Worm (Caenorhabditis elegans) whole organism, L4 larva: ENCODE measurements around the gene str-261.

Experiments used
- F44E2.7 ChIP-seq: fragments of 200-800 bp; sonication (Bioruptor generic); IDR thresholded peaks from 2 replicates; pipeline ENCODE4 v2.1.2; 2022; ENCODE audit warnings: missing genetic modification characterization, missing compliant biosample characterization
- R02D3.7 ChIP-seq: fragments of 150-350 bp; sonication (generic microtip); optimal IDR thresholded peaks from 3 replicates; lab custom pipeline; 2014; ENCODE audit warnings: missing biosample characterization, missing genetic modification characterization
- T20F7.1 ChIP-seq: fragments of 200-800 bp; sonication (Bioruptor generic); optimal IDR thresholded peaks from 2 replicates; lab custom pipeline; 2018; ENCODE audit warnings: mild to moderate bottlenecking, missing genetic modification characterization, missing compliant biosample characterization
- Y48G9A.11 ChIP-seq: fragments of 200-800 bp; sonication (Bioruptor generic); IDR thresholded peaks from 2 replicates; pipeline ENCODE4 v1.3.6; 2022; ENCODE audit warnings: missing genetic modification reagents, missing genetic modification characterization, missing compliant biosample characterization
- Y75B8A.6 ChIP-seq: fragments of 200-800 bp; sonication (Bioruptor generic); IDR thresholded peaks from 2 replicates; pipeline ENCODE4 v1.3.6; 2022; ENCODE audit warnings: missing genetic modification reagents, missing genetic modification characterization, missing compliant biosample characterization
- ZK337.2 ChIP-seq: fragments of 200-800 bp; sonication (Bioruptor generic); IDR thresholded peaks from 2 replicates; pipeline ENCODE4 v1.3.6; 2022; ENCODE audit warnings: missing genetic modification reagents, missing genetic modification characterization, missing compliant biosample characterization
- aha-1 ChIP-seq: fragments of 150-350 bp; peaks from one replicate; lab custom pipeline; 2014; ENCODE audit warnings: missing biosample characterization, missing genetic modification characterization
- ama-1 ChIP-seq: fragments of 150-350 bp; optimal IDR thresholded peaks from 2 replicates; lab custom pipeline; 2014; ENCODE audit warnings: inconsistent platforms, mixed read lengths
- arid-1 ChIP-seq: fragments of 200-800 bp; sonication (Bioruptor generic); conservative IDR thresholded peaks from 2 replicates; pipeline ENCODE4 v1.3.6; 2022; ENCODE audit warnings: missing genetic modification reagents, missing genetic modification characterization, missing compliant biosample characterization
- ceh-28 ChIP-seq: fragments of 150-350 bp; optimal IDR thresholded peaks from 2 replicates; lab custom pipeline; 2014; ENCODE audit warnings: missing biosample characterization, missing genetic modification reagents, missing genetic modification characterization
- ceh-44 ChIP-seq: fragments of 200-800 bp; sonication (Bioruptor generic); IDR thresholded peaks from 2 replicates; pipeline ENCODE4 v1.3.6; 2022; ENCODE audit warnings: missing genetic modification reagents, missing genetic modification characterization, missing compliant biosample characterization
- ceh-82 ChIP-seq: sonication (generic microtip); optimal IDR thresholded peaks from 2 replicates; lab custom pipeline; 2017; ENCODE audit warnings: missing biosample characterization, missing genetic modification characterization
- daf-16 ChIP-seq, 3 experiments: sonication (generic microtip); optimal IDR thresholded peaks; 2 replicates each; lab custom pipeline; 2016 to 2017; ENCODE audit warnings: missing genetic modification characterization in 3 of 3, missing genetic modification reagents in 3 of 3, mild to moderate bottlenecking in 2 of 3, missing compliant biosample characterization in 2 of 3, missing biosample characterization in 1 of 3, moderate library complexity in 1 of 3
- dmd-6 ChIP-seq: fragments of 200-800 bp; sonication (Bioruptor generic); IDR thresholded peaks from 2 replicates; pipeline ENCODE4 v1.3.6; 2022; ENCODE audit warnings: missing genetic modification reagents, missing genetic modification characterization, missing compliant biosample characterization
- dmd-9 ChIP-seq: fragments of 200-800 bp; sonication (Bioruptor generic); IDR thresholded peaks from 2 replicates; pipeline ENCODE4 v1.3.6; 2022; ENCODE audit warnings: missing genetic modification reagents, missing genetic modification characterization, missing compliant biosample characterization
- egl-27 ChIP-seq: sonication (generic microtip); optimal IDR thresholded peaks from 3 replicates; lab custom pipeline; 2017; ENCODE audit warnings: missing biosample characterization, missing genetic modification reagents, missing genetic modification characterization
- fos-1 ChIP-seq: fragments of 150-350 bp; optimal IDR thresholded peaks from 2 replicates; lab custom pipeline; 2014; ENCODE audit warnings: missing biosample characterization, missing genetic modification characterization
- gei-8 ChIP-seq: fragments of 200-800 bp; sonication (Bioruptor generic); optimal IDR thresholded peaks from 2 replicates; lab custom pipeline; 2018; ENCODE audit warnings: mild to moderate bottlenecking, missing genetic modification characterization, missing compliant biosample characterization
- hlh-11 ChIP-seq: fragments of 200-800 bp; sonication (Bioruptor generic); optimal IDR thresholded peaks from 2 replicates; lab custom pipeline; 2018; ENCODE audit warnings: mild to moderate bottlenecking, missing genetic modification characterization, missing compliant biosample characterization
- hlh-30 ChIP-seq: sonication (generic microtip); optimal IDR thresholded peaks from 2 replicates; lab custom pipeline; 2017; ENCODE audit warnings: antibody characterized with exemption, mild to moderate bottlenecking, missing genetic modification characterization, missing compliant biosample characterization; ENCODE audit not compliant: insufficient read depth
- jun-1 ChIP-seq: fragments of 150-350 bp; optimal IDR thresholded peaks from 2 replicates; lab custom pipeline; 2014; ENCODE audit warnings: missing biosample characterization, missing genetic modification reagents, missing genetic modification characterization
- lim-7 ChIP-seq: fragments of 200-800 bp; sonication (Bioruptor generic); IDR thresholded peaks from 2 replicates; pipeline ENCODE4 v1.3.6; 2022; ENCODE audit warnings: missing genetic modification characterization, missing compliant biosample characterization
- lin-1 ChIP-seq: fragments of 200-800 bp; sonication (Bioruptor generic); IDR thresholded peaks from 2 replicates; pipeline ENCODE4 v1.3.6; 2022; ENCODE audit warnings: missing genetic modification reagents, missing genetic modification characterization, missing compliant biosample characterization
- lin-13 ChIP-seq: fragments of 150-350 bp; optimal IDR thresholded peaks from 2 replicates; lab custom pipeline; 2014; ENCODE audit warnings: missing biosample characterization, missing genetic modification reagents, missing genetic modification characterization
- lin-15B ChIP-seq: fragments of 150-350 bp; sonication (generic microtip); optimal IDR thresholded peaks from 3 replicates; lab custom pipeline; 2014; ENCODE audit warnings: missing biosample characterization, missing genetic modification characterization
- lin-29 ChIP-seq: fragments of 200-800 bp; sonication (Bioruptor generic); IDR thresholded peaks from 2 replicates; pipeline ENCODE4 v1.3.6; 2022; ENCODE audit warnings: missing genetic modification reagents, missing genetic modification characterization, missing compliant biosample characterization
- lin-39 ChIP-seq: fragments of 150-350 bp; optimal IDR thresholded peaks from 2 replicates; lab custom pipeline; 2014; ENCODE audit warnings: missing biosample characterization, missing genetic modification reagents, missing genetic modification characterization
- mep-1 ChIP-seq: fragments of 150-350 bp; sonication (generic microtip); optimal IDR thresholded peaks from 3 replicates; lab custom pipeline; 2014; ENCODE audit warnings: missing biosample characterization, missing genetic modification characterization
- mes-2 ChIP-seq: sonication (generic microtip); optimal IDR thresholded peaks from 2 replicates; lab custom pipeline; 2016; ENCODE audit warnings: missing genotype, mild to moderate bottlenecking, missing genetic modification characterization, missing compliant biosample characterization; ENCODE audit not compliant: poor library complexity, severe bottlenecking
- mxl-2 ChIP-seq: fragments of 200-800 bp; sonication (Bioruptor generic); conservative IDR thresholded peaks from 2 replicates; pipeline ENCODE4 v1.3.6; 2022; ENCODE audit warnings: missing genetic modification reagents, missing genetic modification characterization, missing compliant biosample characterization
- mxl-3 ChIP-seq: fragments of 200-800 bp; sonication (Bioruptor generic); optimal IDR thresholded peaks from 2 replicates; lab custom pipeline; 2018; ENCODE audit warnings: mild to moderate bottlenecking, missing genetic modification characterization, missing compliant biosample characterization
- nhr-237 ChIP-seq: sonication (generic microtip); optimal IDR thresholded peaks from 2 replicates; lab custom pipeline; 2017; ENCODE audit warnings: missing biosample characterization, missing genetic modification characterization
- nhr-28 ChIP-seq: fragments of 150-350 bp; optimal IDR thresholded peaks from 2 replicates; lab custom pipeline; 2014; ENCODE audit warnings: missing biosample characterization, missing genetic modification characterization
- nhr-6 ChIP-seq: fragments of 150-350 bp; optimal IDR thresholded peaks from 2 replicates; lab custom pipeline; 2014; ENCODE audit warnings: missing biosample characterization, missing genetic modification characterization
- nhr-76 ChIP-seq: fragments of 150-350 bp; optimal IDR thresholded peaks from 2 replicates; lab custom pipeline; 2014; ENCODE audit warnings: missing biosample characterization, missing genetic modification characterization
- nhr-77 ChIP-seq: fragments of 150-350 bp; optimal IDR thresholded peaks from 2 replicates; lab custom pipeline; 2014; ENCODE audit warnings: missing biosample characterization, missing genetic modification characterization
- pqm-1 ChIP-seq: sonication (generic microtip); optimal IDR thresholded peaks from 2 replicates; lab custom pipeline; 2017; ENCODE audit warnings: missing biosample characterization, missing genetic modification characterization
- set-16 ChIP-seq: fragments of 200-800 bp; sonication (Bioruptor generic); IDR thresholded peaks from 2 replicates; pipeline ENCODE4 v1.3.6; 2022; ENCODE audit warnings: missing genetic modification reagents, missing genetic modification characterization, missing compliant biosample characterization
- snpc-4 ChIP-seq: fragments of 150-350 bp; optimal IDR thresholded peaks from 2 replicates; lab custom pipeline; 2014; ENCODE audit warnings: missing biosample characterization, missing genetic modification characterization
- spr-1 ChIP-seq: sonication (generic microtip); optimal IDR thresholded peaks from 2 replicates; lab custom pipeline; 2016; ENCODE audit warnings: mild to moderate bottlenecking, missing genetic modification characterization, missing compliant biosample characterization
- unc-39 ChIP-seq: sonication (generic microtip); optimal IDR thresholded peaks from 2 replicates; lab custom pipeline; 2017; ENCODE audit warnings: missing biosample characterization, missing genetic modification characterization
- unc-62 ChIP-seq, 3 experiments: fragments of 150-350 bp in 1 of 3; sonication (generic microtip); optimal IDR thresholded peaks in 2 of 3; peaks in 1 of 3; 1 replicate in 1 of 3; 2 replicates in 2 of 3; lab custom pipeline; 2014 to 2017; ENCODE audit warnings: missing biosample characterization in 3 of 3, missing genetic modification characterization in 3 of 3, missing genetic modification reagents in 3 of 3, missing genotype in 1 of 3
- zfp-2 ChIP-seq: sonication (generic microtip); optimal IDR thresholded peaks from 2 replicates; lab custom pipeline; 2016; ENCODE audit warnings: mild to moderate bottlenecking, missing genetic modification characterization, missing compliant biosample characterization
- zip-2 ChIP-seq: fragments of 150-350 bp; optimal IDR thresholded peaks from 2 replicates; lab custom pipeline; 2014; ENCODE audit warnings: missing biosample characterization, missing genetic modification characterization

str-261 gene

ce11 chrIII:11079445-11079844 is 5.1 kb downstream of the str-261 start, which contains the start of gene W09D6.4:
Gene W09D6.4, plus strand, starts transcription at chrIII:11079745.
- no peak for TF ChIP-seq nhr-76 (tag; lab: Kevin White, UChicago)

DNA sequence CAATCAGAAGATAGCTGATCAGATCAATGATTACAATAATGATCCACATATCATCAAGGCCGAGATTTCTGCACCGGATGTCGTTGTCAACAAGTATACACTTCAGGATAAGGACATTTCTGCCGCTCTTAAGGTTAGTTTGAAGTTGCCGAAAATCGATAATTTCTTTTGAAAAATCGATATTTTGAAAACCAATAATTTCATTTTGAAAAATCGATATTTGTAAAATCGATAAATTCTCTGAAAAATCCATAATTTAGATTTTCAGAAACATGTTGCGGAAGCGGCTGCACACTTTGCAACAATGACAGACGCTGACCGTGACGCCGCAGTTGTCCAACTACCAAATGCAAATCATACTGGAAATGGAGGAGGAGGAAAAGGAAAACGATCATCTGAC is 5.6 kb downstream of the str-261 start:
- TF ChIP-seq aha-1 (tag; lab: Kevin White, UChicago): peak; percentile 29
- TF ChIP-seq ceh-28 (tag; lab: Kevin White, UChicago): peak; percentile 84

DNA sequence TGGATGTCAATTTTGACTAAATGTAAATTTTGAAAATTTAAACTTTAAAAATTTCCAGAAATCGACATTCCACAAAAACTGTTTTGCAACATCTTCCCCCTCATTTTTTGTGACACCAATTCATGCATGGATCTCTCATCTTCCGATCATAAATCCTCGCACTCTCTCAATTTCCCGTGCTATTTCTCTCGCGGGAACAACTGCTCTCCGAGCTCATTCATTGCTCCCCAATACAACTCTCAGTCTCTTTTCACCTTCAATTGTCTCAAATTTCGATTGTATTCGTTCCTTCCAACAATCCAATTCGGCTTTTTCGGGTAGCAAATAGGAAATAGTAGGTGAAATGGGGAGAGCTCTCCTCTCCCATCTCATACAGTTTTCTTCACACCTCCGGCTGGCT is 8.3 kb downstream of the str-261 start:
- TF ChIP-seq unc-62 (GFP tag; optimal IDR thresholded peaks at IDR 0.05 in 1 of 2; lab: Kevin White, UChicago) (peak in 1 of 2 experiments; percentile 88), unc-62 (tag; optimal IDR thresholded peaks at IDR 0.05; lab: Kevin White, UChicago) (no peak), ceh-44 (no peak), Y48G9A.11 (no peak)

DNA sequence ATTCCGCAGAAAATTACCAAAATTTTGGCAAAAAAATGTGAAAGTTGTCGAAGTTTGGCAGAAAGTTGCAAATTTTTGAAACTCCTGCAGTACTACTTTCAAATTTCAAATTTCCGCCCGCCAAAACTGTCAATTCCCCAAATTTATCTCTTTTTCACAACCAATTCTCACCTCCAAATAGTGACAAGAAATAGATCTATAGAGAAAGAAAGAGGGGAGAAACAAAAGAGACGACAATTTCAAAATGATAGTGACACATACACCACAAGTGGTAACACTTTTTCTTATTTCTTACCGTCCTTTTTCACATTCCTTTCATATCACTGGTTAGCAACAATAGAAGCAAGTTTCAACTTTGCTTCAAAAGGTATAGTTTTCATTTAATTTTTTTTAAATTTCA is 9.7 kb downstream of the str-261 start:
- TF ChIP-seq arid-1 (no peak), ceh-44 (no peak), Y48G9A.11 (no peak), nhr-28 (tag; lab: Kevin White, UChicago) (peak; percentile 56), hlh-11 (no peak), jun-1 (tag; lab: Kevin White, UChicago) (no peak), egl-27 (tag; lab: Kevin White, UChicago) (no peak), Y75B8A.6 (GFP tag; lab: Robert Waterston, UW) (no peak), lim-7 (GFP tag; lab: Robert Waterston, UW) (no peak), dmd-6 (peak; percentile 33; the same call in 1 of the 2 replicates), daf-16 (GFP tag; optimal IDR thresholded peaks at IDR 0.05; lab: Kevin White, UChicago) (no peak), daf-16 (tag; optimal IDR thresholded peaks at IDR 0.05; lab: Kevin White, UChicago) (peak; percentile 9), unc-39 (tag; lab: Kevin White, UChicago) (no peak), mxl-2 (GFP tag; lab: Robert Waterston, UW) (no peak), pqm-1 (tag; lab: Kevin White, UChicago) (peak; percentile 74), mes-2 (tag; lab: Kevin White, UChicago) (no peak), aha-1 (tag; lab: Kevin White, UChicago) (peak; percentile 64), lin-13 (GFP tag; lab: Kevin White, UChicago) (peak; percentile 26)

DNA sequence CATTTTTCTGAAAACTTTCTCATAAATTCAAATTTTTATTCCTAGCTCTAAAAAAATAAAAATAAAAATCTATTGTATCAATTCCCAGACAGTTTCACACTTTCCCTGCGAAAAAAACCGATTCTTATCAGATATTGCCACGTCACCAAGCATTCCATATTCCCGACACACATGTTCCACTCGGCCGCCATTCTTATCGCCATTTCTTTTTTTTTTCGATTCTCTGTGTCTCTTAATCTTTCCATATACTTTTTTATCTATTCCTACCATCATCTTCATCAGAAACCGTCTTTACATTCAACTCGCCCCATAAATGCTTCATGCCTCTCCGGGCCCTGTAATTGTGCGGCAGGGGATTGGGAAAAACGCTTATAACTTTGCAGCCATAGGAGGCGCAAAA is 13.1 kb downstream of the str-261 start:
- TF ChIP-seq lin-1 (peak; percentile 45; the same call in 1 of the 2 replicates), lin-15B (no peak), spr-1 (tag; lab: Kevin White, UChicago) (no peak), fos-1 (no peak), ZK337.2 (no peak), ama-1 (lab: Kevin White, UChicago) (no peak), lin-39 (tag; lab: Kevin White, UChicago) (no peak), ceh-82 (tag; lab: Kevin White, UChicago) (no peak), mep-1 (tag; lab: Kevin White, UChicago) (peak; percentile 3), nhr-6 (tag; lab: Kevin White, UChicago) (no peak), hlh-30 (tag; lab: Kevin White, UChicago) (no peak), lin-29 (GFP tag; lab: Robert Waterston, UW) (no peak), mxl-3 (GFP tag; lab: Kevin White, UChicago) (peak; percentile 82), zip-2 (tag; lab: Kevin White, UChicago) (no peak), hlh-11 (peak; percentile 75), ceh-28 (tag; lab: Kevin White, UChicago) (no peak), snpc-4 (no peak), egl-27 (tag; lab: Kevin White, UChicago) (no peak), pqm-1 (tag; lab: Kevin White, UChicago) (peak; percentile 80), nhr-237 (tag; lab: Kevin White, UChicago) (no peak), dmd-9 (no peak), arid-1 (no peak), set-16 (GFP tag; lab: Robert Waterston, UW) (no peak), F44E2.7 (no peak), gei-8 (GFP tag; lab: Kevin White, UChicago) (no peak), nhr-77 (peak; percentile 22), T20F7.1 (no peak), zfp-2 (tag; lab: Kevin White, UChicago) (no peak), R02D3.7 (tag; lab: Kevin White, UChicago) (no peak)
